Fruit fly (Drosophila melanogaster) whole organism, pupa: ENCODE data around the gene AspRS-m.

Experiments
- CG12605 ChIP-seq: fragments of 200-800 bp; sonication (Bioruptor generic); IDR thresholded peaks from 2 replicates; pipeline ENCODE4 v1.3.6; 2022; ENCODE audit warnings: missing biosample characterization, missing genetic modification characterization
- CG14655 ChIP-seq: fragments of 200-800 bp; sonication (Bioruptor generic); optimal IDR thresholded peaks from 3 replicates; lab custom pipeline; 2017; ENCODE audit warnings: mild to moderate bottlenecking, missing biosample characterization, missing genetic modification reagents, missing genetic modification characterization
- CG32121 ChIP-seq: fragments of 200-800 bp; sonication (Bioruptor generic); IDR thresholded peaks from 2 replicates; pipeline ENCODE4 v1.3.6; 2022; ENCODE audit warnings: missing biosample characterization, missing genetic modification characterization
- CG34367 ChIP-seq: fragments of 200-800 bp; sonication (Bioruptor generic); optimal IDR thresholded peaks from 2 replicates; lab custom pipeline; 2018; ENCODE audit warnings: missing biosample characterization, mild to moderate bottlenecking, missing genetic modification characterization
- CG4496 ChIP-seq: fragments of 200-800 bp; sonication (Bioruptor generic); IDR thresholded peaks from 3 replicates; pipeline ENCODE4 v1.3.6; 2022; ENCODE audit warnings: missing biosample characterization, missing genetic modification characterization
- CG8159 ChIP-seq: fragments of 200-800 bp; sonication (Bioruptor generic); optimal IDR thresholded peaks from 3 replicates; lab custom pipeline; 2018; ENCODE audit warnings: missing biosample characterization, mild to moderate bottlenecking, missing genetic modification characterization, moderate library complexity
- CG8301 ChIP-seq: fragments of 200-800 bp; sonication (Bioruptor generic); optimal IDR thresholded peaks from 2 replicates; lab custom pipeline; 2018; ENCODE audit warnings: missing biosample characterization, mild to moderate bottlenecking, missing genetic modification characterization
- EcR ChIP-seq: fragments of 200-800 bp; sonication (Bioruptor generic); optimal IDR thresholded peaks from 3 replicates; lab custom pipeline; 2019; ENCODE audit warnings: missing biosample characterization, missing genetic modification characterization, mild to moderate bottlenecking, moderate library complexity, missing genetic modification reagents
- Pif1A ChIP-seq: fragments of 200-800 bp; sonication (Bioruptor generic); optimal IDR thresholded peaks from 3 replicates; lab custom pipeline; 2016; ENCODE audit warnings: missing biosample characterization, missing genetic modification characterization
- gl ChIP-seq: fragments of 200-800 bp; sonication (Bioruptor generic); optimal IDR thresholded peaks from 2 replicates; lab custom pipeline; 2018; ENCODE audit warnings: missing biosample characterization, mild to moderate bottlenecking, missing genetic modification characterization

DNA sequence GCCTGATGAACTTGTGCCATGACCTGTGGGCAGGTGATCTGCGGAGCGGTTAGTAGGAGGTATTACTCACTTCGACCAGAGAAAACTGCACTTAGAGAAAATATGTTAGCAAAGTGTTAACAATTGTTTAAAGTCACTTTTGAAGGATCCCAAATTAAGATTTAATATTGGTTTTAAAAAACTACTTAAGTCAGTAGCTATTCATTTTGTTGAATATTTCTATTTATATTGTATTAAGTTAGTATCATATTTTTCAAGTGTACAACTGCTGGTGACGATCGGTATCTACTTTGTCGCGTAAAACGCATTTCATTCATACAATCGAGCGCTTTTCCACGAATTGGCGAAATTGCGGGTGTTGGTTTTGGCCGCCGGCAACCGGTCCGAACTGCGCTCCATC is 23.2 kb upstream of the AspRS-m start:
- TF ChIP-seq CG4496 (GFP tag; lab: Robert Waterston, UW) = 0 out of 3 replicates have a peak, but pooled peaks have one; percentile 48
- TF ChIP-seq CG8159 (tag; lab: Kevin White, UChicago) = no peak
- peak; percentile 7 for TF ChIP-seq Pif1A (GFP tag; lab: Kevin White, UChicago)
- no peak for TF ChIP-seq gl (tag; lab: Kevin White, UChicago)
- TF ChIP-seq CG8301 (tag; lab: Kevin White, UChicago) = peak; percentile 15
- no peak for TF ChIP-seq CG14655 (GFP tag; lab: Kevin White, UChicago)
- no peak for TF ChIP-seq EcR (GFP tag; lab: Kevin White, UChicago)
- TF ChIP-seq CG12605 = peak; percentile 21; the same call in 1 of the 2 replicates
- TF ChIP-seq CG32121 = no peak; the same call in 1 of the 2 replicates
- no peak for TF ChIP-seq CG34367 (tag; lab: Kevin White, UChicago)
